Fruit fly (Drosophila melanogaster) whole organism, embryonic: Measurements from ENCODE around the gene CG3294.

Experiments
- Antp ChIP-seq: fragments of 200-800 bp; sonication (Bioruptor generic); optimal IDR thresholded peaks from 3 replicates; lab custom pipeline; 2016; ENCODE audit warnings: missing biosample characterization, missing genetic modification characterization
- Atf-2 ChIP-seq: fragments of 200-800 bp; sonication (Bioruptor generic); optimal IDR thresholded peaks from 2 replicates; lab custom pipeline; 2016; ENCODE audit warnings: missing biosample characterization, missing genetic modification characterization
- Bdp1 ChIP-seq: fragments of 200-800 bp; sonication (Bioruptor generic); optimal IDR thresholded peaks from 3 replicates; lab custom pipeline; 2016; ENCODE audit warnings: missing biosample characterization, missing genetic modification characterization
- Blimp-1 ChIP-seq: fragments of 200-800 bp; sonication (Bioruptor generic); optimal IDR thresholded peaks from 3 replicates; lab custom pipeline; 2018; ENCODE audit warnings: missing biosample characterization, missing genetic modification characterization, mild to moderate bottlenecking, moderate library complexity, missing genetic modification reagents
- CG10959 ChIP-seq: fragments of 200-800 bp; sonication (Bioruptor generic); IDR thresholded peaks from 2 replicates; pipeline ENCODE4 v1.3.6; 2022; ENCODE audit warnings: missing biosample characterization, missing genetic modification characterization
- CG10979 ChIP-seq: fragments of 200-800 bp; sonication (Bioruptor generic); optimal IDR thresholded peaks from 2 replicates; lab custom pipeline; 2018; ENCODE audit warnings: missing biosample characterization, mild to moderate bottlenecking, missing genetic modification characterization, moderate library complexity
- CG11695 ChIP-seq: fragments of 200-800 bp; sonication (Bioruptor generic); IDR thresholded peaks from 3 replicates; pipeline ENCODE4 v1.3.6; 2022; ENCODE audit warnings: missing biosample characterization, missing genetic modification characterization
- CG12236 ChIP-seq: fragments of 200-800 bp; sonication (Bioruptor generic); optimal IDR thresholded peaks from 2 replicates; lab custom pipeline; 2016; ENCODE audit warnings: missing biosample characterization, missing genetic modification characterization
- CG1233 ChIP-seq: fragments of 200-800 bp; sonication (Bioruptor generic); optimal IDR thresholded peaks from 4 replicates; lab custom pipeline; 2018; ENCODE audit warnings: missing biosample characterization, mild to moderate bottlenecking, missing genetic modification characterization
- CG12659 ChIP-seq: fragments of 200-800 bp; sonication (Bioruptor generic); optimal IDR thresholded peaks from 3 replicates; lab custom pipeline; 2017; ENCODE audit warnings: mild to moderate bottlenecking, missing biosample characterization, missing genetic modification reagents, missing genetic modification characterization
- CG15073 ChIP-seq: fragments of 200-800 bp; sonication (Bioruptor generic); optimal IDR thresholded peaks from 2 replicates; lab custom pipeline; 2016; ENCODE audit warnings: missing biosample characterization, missing genetic modification characterization
- CG15696 ChIP-seq: fragments of 200-800 bp; sonication (Bioruptor generic); optimal IDR thresholded peaks from 2 replicates; lab custom pipeline; 2019; ENCODE audit warnings: missing biosample characterization, mild to moderate bottlenecking, missing genetic modification characterization, moderate library complexity
- CG17361 ChIP-seq: fragments of 200-800 bp; sonication (Bioruptor generic); IDR thresholded peaks from 3 replicates; pipeline ENCODE4 v1.3.6; 2022; ENCODE audit warnings: missing biosample characterization, missing genetic modification characterization
- CG17612 ChIP-seq: fragments of 200-800 bp; sonication (Bioruptor generic); IDR thresholded peaks from 2 replicates; pipeline ENCODE4 v1.3.6; 2022; ENCODE audit warnings: missing biosample characterization, missing genetic modification characterization
- CG18599 ChIP-seq: fragments of 200-800 bp; sonication (Bioruptor generic); optimal IDR thresholded peaks from 3 replicates; lab custom pipeline; 2017; ENCODE audit warnings: missing biosample characterization, missing genetic modification characterization, mild to moderate bottlenecking, moderate library complexity, missing genetic modification reagents
- CG3281 ChIP-seq: fragments of 200-800 bp; sonication (Bioruptor generic); optimal IDR thresholded peaks from 3 replicates; lab custom pipeline; 2017; ENCODE audit warnings: missing biosample characterization, mild to moderate bottlenecking, missing genetic modification characterization
- CG42726 ChIP-seq: fragments of 200-800 bp; sonication (Bioruptor generic); IDR thresholded peaks from 2 replicates; pipeline ENCODE4 v1.3.6; 2022; ENCODE audit warnings: missing biosample characterization, missing genetic modification characterization; ENCODE audit not compliant: partially characterized antibody
- CG4404 ChIP-seq: fragments of 200-800 bp; sonication (Bioruptor generic); IDR thresholded peaks from 2 replicates; pipeline ENCODE4 v1.3.6; 2022; ENCODE audit warnings: missing biosample characterization, missing genetic modification characterization
- CG4617 ChIP-seq: fragments of 200-800 bp; sonication (Bioruptor generic); optimal IDR thresholded peaks from 3 replicates; lab custom pipeline; 2016; ENCODE audit warnings: missing biosample characterization, missing genetic modification characterization, borderline replicate concordance
- CG4730 ChIP-seq: fragments of 200-800 bp; sonication (Bioruptor generic); IDR thresholded peaks from 2 replicates; pipeline ENCODE4 v1.3.6; 2022; ENCODE audit warnings: missing biosample characterization, missing genetic modification characterization
- CG7357 ChIP-seq: fragments of 200-800 bp; sonication (Bioruptor generic); IDR thresholded peaks from 3 replicates; pipeline ENCODE4 v1.3.6; 2022; ENCODE audit warnings: missing biosample characterization, missing genetic modification characterization
- CG7987 ChIP-seq: fragments of 200-800 bp; sonication (Bioruptor generic); optimal IDR thresholded peaks from 2 replicates; lab custom pipeline; 2018; ENCODE audit warnings: missing biosample characterization, mild to moderate bottlenecking, missing genetic modification characterization, moderate library complexity
- CHES-1-like ChIP-seq: fragments of 200-800 bp; sonication (Bioruptor generic); optimal IDR thresholded peaks from 2 replicates; lab custom pipeline; 2016; ENCODE audit warnings: missing biosample characterization, missing genetic modification characterization
- D19A ChIP-seq: fragments of 200-800 bp; optimal IDR thresholded peaks from 3 replicates; lab custom pipeline; 2019; ENCODE audit warnings: missing biosample characterization, mild to moderate bottlenecking, missing genetic modification characterization, moderate library complexity
- Ets65A ChIP-seq: fragments of 200-800 bp; sonication (Bioruptor generic); peaks from one replicate; lab custom pipeline; 2016; ENCODE audit warnings: missing biosample characterization, missing genetic modification characterization
- Fer2 ChIP-seq: fragments of 200-800 bp; sonication (Bioruptor generic); optimal IDR thresholded peaks from 2 replicates; lab custom pipeline; 2018; ENCODE audit warnings: missing biosample characterization, mild to moderate bottlenecking, missing genetic modification characterization, moderate library complexity
- Hey ChIP-seq: fragments of 200-800 bp; sonication (Bioruptor generic); optimal IDR thresholded peaks from 3 replicates; lab custom pipeline; 2018; ENCODE audit warnings: missing biosample characterization, mild to moderate bottlenecking, missing genetic modification characterization
- MTF-1 ChIP-seq: fragments of 200-800 bp; sonication (Bioruptor generic); optimal IDR thresholded peaks from 2 replicates; lab custom pipeline; 2018; ENCODE audit warnings: missing biosample characterization, mild to moderate bottlenecking, missing genetic modification characterization, borderline replicate concordance
- Mrtf ChIP-seq: fragments of 200-800 bp; sonication (Bioruptor generic); IDR thresholded peaks from 3 replicates; pipeline ENCODE4 v1.3.6; 2022; ENCODE audit warnings: missing biosample characterization, missing genetic modification characterization
- Optix ChIP-seq: fragments of 200-800 bp; sonication (Bioruptor generic); IDR thresholded peaks from 3 replicates; pipeline ENCODE4 v1.3.6; 2022; ENCODE audit warnings: missing biosample characterization, missing genetic modification characterization
- PHDP ChIP-seq: fragments of 200-800 bp; sonication (Bioruptor generic); optimal IDR thresholded peaks from 3 replicates; lab custom pipeline; 2018; ENCODE audit warnings: missing biosample characterization, mild to moderate bottlenecking, missing genetic modification characterization, moderate library complexity
- Xbp1 ChIP-seq: fragments of 200-800 bp; sonication (Bioruptor generic); optimal IDR thresholded peaks from 3 replicates; lab custom pipeline; 2016; ENCODE audit warnings: missing biosample characterization, mild to moderate bottlenecking, missing genetic modification characterization
- bowl ChIP-seq: fragments of 200-800 bp; sonication (Bioruptor generic); IDR thresholded peaks from 2 replicates; pipeline ENCODE4 v1.3.6; 2022; ENCODE audit warnings: missing biosample characterization, missing genetic modification characterization
- chif ChIP-seq, 2 experiments: fragments of 200-800 bp; sonication (Bioruptor generic); optimal IDR thresholded peaks; 3 replicates each; lab custom pipeline; 2016; ENCODE audit warnings: missing biosample characterization in 2 of 2, missing genetic modification characterization in 2 of 2
- danr ChIP-seq: fragments of 200-800 bp; sonication (Bioruptor generic); IDR thresholded peaks from 2 replicates; pipeline ENCODE4 v1.3.6; 2022; ENCODE audit warnings: missing biosample characterization, missing genetic modification characterization
- exex ChIP-seq: fragments of 200-800 bp; sonication (Bioruptor generic); optimal IDR thresholded peaks from 4 replicates; lab custom pipeline; 2018; ENCODE audit warnings: missing biosample characterization, mild to moderate bottlenecking, missing genetic modification characterization, moderate library complexity
- eyg ChIP-seq: fragments of 200-800 bp; sonication (Bioruptor generic); optimal IDR thresholded peaks from 3 replicates; lab custom pipeline; 2016; ENCODE audit warnings: missing biosample characterization, missing genetic modification characterization
- ftz-f1 ChIP-seq: fragments of 200-800 bp; sonication (Bioruptor generic); optimal IDR thresholded peaks from 2 replicates; lab custom pipeline; 2016; ENCODE audit warnings: missing biosample characterization, missing genetic modification characterization
- gem ChIP-seq: fragments of 200-800 bp; sonication (Bioruptor generic); optimal IDR thresholded peaks from 2 replicates; lab custom pipeline; 2019; ENCODE audit warnings: missing biosample characterization, mild to moderate bottlenecking, missing genetic modification characterization, moderate library complexity
- gro ChIP-seq: fragments of 200-800 bp; sonication (Bioruptor generic); optimal IDR thresholded peaks from 2 replicates; lab custom pipeline; 2016; ENCODE audit warnings: missing biosample characterization, missing genetic modification characterization
- jing ChIP-seq: fragments of 200-800 bp; sonication (Bioruptor generic); optimal IDR thresholded peaks from 2 replicates; lab custom pipeline; 2018; ENCODE audit warnings: missing biosample characterization, mild to moderate bottlenecking, missing genetic modification characterization
- knrl ChIP-seq: fragments of 200-800 bp; sonication (Bioruptor generic); IDR thresholded peaks from 3 replicates; pipeline ENCODE4 v1.3.6; 2022; ENCODE audit warnings: missing biosample characterization, missing genetic modification characterization; ENCODE audit not compliant: partially characterized antibody
- onecut ChIP-seq: fragments of 200-800 bp; sonication (Bioruptor generic); IDR thresholded peaks from 2 replicates; pipeline ENCODE4 v1.3.6; 2022; ENCODE audit warnings: missing biosample characterization, missing genetic modification characterization
- p53 ChIP-seq: fragments of 200-800 bp; sonication (Bioruptor generic); optimal IDR thresholded peaks from 2 replicates; lab custom pipeline; 2016; ENCODE audit warnings: missing biosample characterization, missing genetic modification characterization
- seq ChIP-seq: fragments of 200-800 bp; sonication (Bioruptor generic); IDR thresholded peaks from 2 replicates; pipeline ENCODE4 v1.3.6; 2022; ENCODE audit warnings: missing biosample characterization, missing genetic modification characterization
- shn ChIP-seq: fragments of 200-800 bp; sonication (Bioruptor generic); optimal IDR thresholded peaks from 3 replicates; lab custom pipeline; 2016; ENCODE audit warnings: missing biosample characterization, missing genetic modification characterization
- sr ChIP-seq: fragments of 200-800 bp; sonication (Bioruptor generic); IDR thresholded peaks from 3 replicates; pipeline ENCODE4 v1.3.6; 2022; ENCODE audit warnings: missing biosample characterization, missing genetic modification characterization
- trh ChIP-seq: fragments of 200-800 bp; sonication (Bioruptor generic); optimal IDR thresholded peaks from 2 replicates; lab custom pipeline; 2016; ENCODE audit warnings: missing biosample characterization, missing genetic modification characterization
- wek ChIP-seq: fragments of 200-800 bp; sonication (Bioruptor generic); optimal IDR thresholded peaks from 3 replicates; lab custom pipeline; 2018; ENCODE audit warnings: missing biosample characterization, mild to moderate bottlenecking, missing genetic modification characterization, moderate library complexity

CG3294 gene

DNA sequence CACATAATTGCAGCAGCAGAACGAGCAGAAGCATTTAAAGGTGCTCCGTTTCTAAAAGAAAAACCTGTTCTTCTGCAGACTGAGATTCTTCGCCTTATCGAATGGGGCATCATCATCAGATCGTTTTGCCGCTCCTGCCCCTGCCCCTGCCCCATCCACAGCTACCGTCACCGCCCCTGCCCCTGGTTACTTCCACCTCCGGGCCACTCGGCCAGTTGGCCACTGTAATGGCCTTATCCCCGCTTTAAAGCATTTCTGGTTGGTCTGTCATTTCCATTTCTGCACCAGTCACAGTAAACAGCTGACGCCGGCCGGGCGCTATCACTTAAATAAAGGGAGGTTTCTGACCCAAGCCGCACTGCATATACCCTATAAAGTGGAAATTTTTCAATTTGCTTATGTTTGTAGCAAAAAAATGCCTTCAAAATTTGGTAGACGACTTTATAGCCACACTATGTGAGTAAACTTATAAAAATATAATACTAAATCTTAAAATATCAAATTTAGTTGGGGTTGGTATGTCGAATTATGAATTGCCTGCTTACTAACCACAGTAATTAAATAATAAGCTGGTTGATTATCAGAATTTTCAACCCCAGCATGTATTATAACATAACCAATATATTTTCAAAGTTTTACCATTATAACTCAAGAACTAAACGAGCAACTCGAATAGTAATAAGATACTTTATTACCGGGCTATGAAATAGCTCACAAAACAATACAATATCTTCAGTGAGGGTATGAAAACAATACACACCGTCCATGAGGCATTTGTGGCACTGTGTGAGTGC, 16.5 kb downstream of the CG3294 start (continued):
- TF ChIP-seq CG7357 (GFP tag; lab: Robert Waterston, UW) (peak; percentile 42; the same call in 1 of the 3 replicates), onecut (GFP tag; lab: Robert Waterston, UW) (peak; percentile 19; the same call in 1 of the 2 replicates), Bdp1 (GFP tag; lab: Kevin White, UChicago) (peak; percentile 25), Hey (no peak), sr (GFP tag; lab: Robert Waterston, UW) (no peak), Mrtf (GFP tag; lab: Robert Waterston, UW) (peak; percentile 28; the same call in 1 of the 3 replicates), CG17361 (peak; percentile 89), MTF-1 (GFP tag; lab: Kevin White, UChicago) (no peak), CG42726 (GFP tag; lab: Robert Waterston, UW) (no peak), eyg (GFP tag; lab: Kevin White, UChicago) (no peak), Optix (GFP tag; lab: Robert Waterston, UW) (peak; percentile 12; the same call in 1 of the 3 replicates), Antp (GFP tag; lab: Kevin White, UChicago) (no peak), exex (tag; lab: Kevin White, UChicago) (peak; percentile 17), CG11695 (GFP tag; lab: Robert Waterston, UW) (peak; percentile 32; the same call in 1 of the 3 replicates), CG18599 (peak; percentile 72), danr (GFP tag; lab: Robert Waterston, UW) (no peak), CG12659 (peak; percentile 79), CG10959 (GFP tag; lab: Robert Waterston, UW) (no peak; the same call in 1 of the 2 replicates), PHDP (tag; lab: Kevin White, UChicago) (peak; percentile 48), chif (GFP tag; optimal IDR thresholded peaks at IDR 0.05; lab: Kevin White, UChicago) (peak in 1 of 2 experiments; percentile 64), CG1233 (peak; percentile 67), jing (GFP tag; lab: Kevin White, UChicago) (no peak), CG7987 (GFP tag; lab: Kevin White, UChicago) (no peak), shn (GFP tag; lab: Kevin White, UChicago) (peak; percentile 50), CG12236 (no peak), CG4617 (GFP tag; lab: Kevin White, UChicago) (no peak), Atf-2 (GFP tag; lab: Kevin White, UChicago) (peak; percentile 2), wek (GFP tag; lab: Kevin White, UChicago) (no peak), Xbp1 (GFP tag; lab: Kevin White, UChicago) (peak; percentile 62), trh (GFP tag; lab: Kevin White, UChicago) (peak; percentile 17), gem (tag; lab: Kevin White, UChicago) (peak; percentile 85), Blimp-1 (GFP tag; lab: Kevin White, UChicago) (peak; percentile 7), CG10979 (tag; lab: Kevin White, UChicago) (peak; percentile 64), gro (GFP tag; lab: Kevin White, UChicago) (no peak), D19A (tag; lab: Kevin White, UChicago) (peak; percentile 100), CG4730 (GFP tag; lab: Robert Waterston, UW) (no peak), bowl (GFP tag; lab: Robert Waterston, UW) (no peak), p53 (GFP tag; lab: Kevin White, UChicago) (no peak), ftz-f1 (GFP tag; lab: Kevin White, UChicago) (no peak), Ets65A (GFP tag; lab: Kevin White, UChicago) (peak; percentile 89), CHES-1-like (GFP tag; lab: Kevin White, UChicago) (peak; percentile 15), CG3281 (GFP tag; lab: Kevin White, UChicago) (peak; percentile 83), seq (GFP tag; lab: Robert Waterston, UW) (no peak), CG4404 (GFP tag; lab: Robert Waterston, UW) (no peak), CG15696 (peak; percentile 64), CG15073 (GFP tag; lab: Kevin White, UChicago) (no peak), Fer2 (peak; percentile 47), CG17612 (GFP tag; lab: Robert Waterston, UW) (no peak), knrl (GFP tag; lab: Robert Waterston, UW) (no peak)
